Fruit fly (Drosophila melanogaster): ENCODE results near the gene CG2930.

CG2930 gene

DNA sequence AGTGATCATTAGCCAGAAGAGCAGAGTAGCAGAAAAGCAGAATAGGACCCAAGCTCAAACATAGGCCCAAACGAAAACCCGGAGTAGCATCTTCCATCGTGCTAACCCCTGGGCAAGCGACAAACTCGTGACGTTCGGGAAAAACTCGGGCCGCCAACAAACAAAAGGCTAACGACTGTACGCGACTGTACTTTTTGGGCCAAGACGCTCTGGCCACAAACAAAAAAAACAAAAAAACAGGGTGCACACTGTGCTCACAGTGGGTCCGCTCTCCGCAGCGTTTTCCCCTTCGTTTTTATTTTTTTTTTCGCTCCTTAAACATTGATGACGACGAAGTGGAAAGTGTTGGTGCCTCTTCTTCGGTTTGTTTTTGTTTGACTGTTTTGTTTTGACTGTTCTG lies 25.9 kb upstream of the CG2930 start (continued):
- TF ChIP-seq Hr51 (GFP tag; optimal IDR thresholded peaks at IDR 0.05) = no peak
- no peak for TF ChIP-seq CG1233 (GFP tag; optimal IDR thresholded peaks at IDR 0.05)
- no peak for TF ChIP-seq Nf-YA (GFP tag; IDR thresholded peaks at IDR 0.05)
- TF ChIP-seq CG4617 (GFP tag; optimal IDR thresholded peaks at IDR 0.05; ENCODE audit: borderline replicate concordance) = no peak
- TF ChIP-seq CG3847 (GFP tag; IDR thresholded peaks at IDR 0.05) = no peak
- no peak for TF ChIP-seq nmo (GFP tag; optimal IDR thresholded peaks at IDR 0.05)
- TF ChIP-seq H2.0 (GFP tag; IDR thresholded peaks at IDR 0.05) = no peak
- TF ChIP-seq CG10147 (GFP tag; optimal IDR thresholded peaks at IDR 0.05) = no peak
- TF ChIP-seq CG5953 (GFP tag; IDR thresholded peaks at IDR 0.05) = no peak
- TF ChIP-seq CG3726 (GFP tag; IDR thresholded peaks at IDR 0.05) = no peak
- no peak for TF ChIP-seq Dp (GFP tag; optimal IDR thresholded peaks at IDR 0.05)
- TF ChIP-seq CG10267 (tag; optimal IDR thresholded peaks at IDR 0.05) = no peak
- TF ChIP-seq CG13123 (GFP tag; optimal IDR thresholded peaks at IDR 0.05) = no peak
- TF ChIP-seq CoRest (tag; optimal IDR thresholded peaks at IDR 0.05) = no peak
- no peak for TF ChIP-seq pita (GFP tag; optimal IDR thresholded peaks at IDR 0.05)
- no peak for TF ChIP-seq wor (GFP tag; IDR thresholded peaks at IDR 0.05)
- TF ChIP-seq Optix (GFP tag; IDR thresholded peaks at IDR 0.05) = no peak
- TF ChIP-seq abd-A (tag; optimal IDR thresholded peaks at IDR 0.05) = no peak
- TF ChIP-seq NfI (GFP tag; optimal IDR thresholded peaks at IDR 0.05) = no peak
- TF ChIP-seq sc (optimal IDR thresholded peaks at IDR 0.05) = no peak
- TF ChIP-seq sc (GFP tag; optimal IDR thresholded peaks at IDR 0.05) = no peak
- no peak for TF ChIP-seq CG14667 (GFP tag; IDR thresholded peaks at IDR 0.05)
- TF ChIP-seq hb (GFP tag; IDR thresholded peaks at IDR 0.05; ENCODE audit: partially characterized antibody) = no peak
- no peak for TF ChIP-seq unc-4 (GFP tag; IDR thresholded peaks at IDR 0.05; ENCODE audit: partially characterized antibody)
- TF ChIP-seq lola (GFP tag; optimal IDR thresholded peaks at IDR 0.05) = no peak
- TF ChIP-seq CG8924 (tag; optimal IDR thresholded peaks at IDR 0.05) = no peak
- TF ChIP-seq CG17612 (GFP tag; IDR thresholded peaks at IDR 0.05) = no peak
- TF ChIP-seq CTCF (GFP tag; optimal IDR thresholded peaks at IDR 0.05) = no peak
- no peak for TF ChIP-seq YL-1 (GFP tag; optimal IDR thresholded peaks at IDR 0.05)
- TF ChIP-seq Rx (GFP tag; IDR thresholded peaks at IDR 0.05) = no peak
- TF ChIP-seq CG17385 (GFP tag; optimal IDR thresholded peaks at IDR 0.05) = no peak
- TF ChIP-seq pros (GFP tag; optimal IDR thresholded peaks at IDR 0.05) = peak; percentile 90
- TF ChIP-seq ara (GFP tag; IDR thresholded peaks at IDR 0.05) = no peak
- no peak for TF ChIP-seq CG15011 (GFP tag; optimal IDR thresholded peaks at IDR 0.05)
- TF ChIP-seq Blimp-1 (GFP tag; optimal IDR thresholded peaks at IDR 0.05) = peak; percentile 59
- peak; percentile 99 for TF ChIP-seq CG6254 (GFP tag; optimal IDR thresholded peaks at IDR 0.05)
- 0 out of 2 replicates have a peak, but pooled peaks have one; percentile 15 for TF ChIP-seq CG32772 (GFP tag; IDR thresholded peaks at IDR 0.05)
- no peak for TF ChIP-seq tna (GFP tag; IDR thresholded peaks at IDR 0.05; ENCODE audit: partially characterized antibody)
- TF ChIP-seq CG6791 (GFP tag; IDR thresholded peaks at IDR 0.05; ENCODE audit: partially characterized antibody) = no peak

DNA sequence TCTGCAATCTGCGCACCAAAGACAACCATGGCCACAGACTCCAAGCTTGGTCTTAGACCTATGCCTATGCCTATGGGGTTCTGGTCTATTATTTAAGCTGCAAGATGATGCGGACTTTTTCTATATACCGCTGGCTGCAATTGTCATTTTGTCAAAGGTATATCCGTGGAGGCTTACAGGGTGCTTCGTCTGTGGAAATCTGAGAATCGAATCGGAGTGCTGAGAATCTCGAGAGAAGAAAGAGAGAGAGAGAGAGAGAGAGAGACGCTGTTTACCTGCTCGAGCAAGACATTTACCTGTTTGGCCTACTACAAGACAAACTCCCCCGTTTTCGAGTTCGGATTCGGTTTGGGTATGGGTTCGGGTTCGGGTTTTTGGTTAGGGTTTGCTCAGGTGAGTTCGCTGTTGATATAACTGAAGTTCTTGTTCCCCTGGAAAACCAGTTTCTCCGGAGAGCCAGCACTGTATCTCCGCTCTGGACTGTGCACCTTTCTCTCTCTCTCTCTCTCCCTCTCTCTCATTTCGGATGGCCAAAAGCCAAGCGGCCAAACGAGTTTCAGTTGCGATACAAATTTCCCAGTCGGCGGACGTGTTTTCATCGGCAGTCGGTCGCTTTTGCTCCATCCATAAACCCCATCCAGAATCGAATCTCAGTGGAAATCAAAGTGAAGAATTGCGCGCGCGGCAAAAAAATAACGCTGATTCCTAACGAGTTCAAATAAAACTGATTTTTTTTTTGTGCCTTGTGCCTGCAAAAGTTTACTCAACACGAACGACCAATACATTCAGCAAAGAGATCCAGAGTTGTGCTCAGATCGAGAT lies 23.2 kb upstream of the CG2930 start:
- TF ChIP-seq CG2199 (GFP tag; IDR thresholded peaks at IDR 0.05) (no peak), insv (GFP tag; optimal IDR thresholded peaks at IDR 0.05) (peak in 1 of 2 experiments; percentile 35), trem (tag; optimal IDR thresholded peaks at IDR 0.05) (no peak), H15 (GFP tag; IDR thresholded peaks at IDR 0.05) (no peak), CG4730 (GFP tag; IDR thresholded peaks at IDR 0.05) (no peak), H2.0 (GFP tag; IDR thresholded peaks at IDR 0.05) (no peak), Usf (GFP tag; optimal IDR thresholded peaks at IDR 0.05) (no peak), CG1024 (GFP tag; IDR thresholded peaks at IDR 0.05) (no peak), CG6654 (GFP tag; optimal IDR thresholded peaks at IDR 0.05) (no peak), Eip74EF (GFP tag; optimal IDR thresholded peaks at IDR 0.05) (no peak), run (tag; optimal IDR thresholded peaks at IDR 0.05) (no peak), sqz (GFP tag; optimal IDR thresholded peaks at IDR 0.05) (peak; percentile 37), CG31441 (GFP tag; IDR thresholded peaks at IDR 0.05) (no peak), jumu (GFP tag; optimal IDR thresholded peaks at IDR 0.05) (no peak)

All from whole organism, embryonic.